Worm (Caenorhabditis elegans) whole organism, L4/young adult: ENCODE data around the gene F56D5.6.

ENCODE experiments used
- W03F9.2 ChIP-seq: fragments of 150-350 bp; optimal IDR thresholded peaks from 2 replicates; lab custom pipeline; 2014; ENCODE audit warnings: missing biosample characterization, missing genetic modification characterization
- dao-5 ChIP-seq: sonication (generic microtip); optimal IDR thresholded peaks from 2 replicates; lab custom pipeline; 2016; ENCODE audit warnings: missing genotype, missing genetic modification characterization, moderate library complexity, missing compliant biosample characterization
- him-1 ChIP-seq: sonication (generic microtip); optimal IDR thresholded peaks from 2 replicates; lab custom pipeline; 2016; ENCODE audit warnings: missing genotype, missing genetic modification reagents, missing genetic modification characterization, missing compliant biosample characterization

- no peak for TF ChIP-seq dao-5 (tag; lab: Kevin White, UChicago)
- no peak for TF ChIP-seq him-1 (tag; lab: Kevin White, UChicago)
- TF ChIP-seq W03F9.2 (tag; lab: Kevin White, UChicago) = no peak
Observed at ce11 chrIV:9423095-9423494, 21.4 kb downstream of the F56D5.6 start, which contains the start of gene srxa-2.
